Worm (Caenorhabditis elegans) whole organism, early embryonic: Measurements from ENCODE around the gene srbc-38.

ENCODE experiments used
- ama-1 ChIP-seq: fragments of 150-350 bp; optimal IDR thresholded peaks from 2 replicates; lab custom pipeline; 2014
- flt-1 ChIP-seq: fragments of 200-800 bp; sonication (Bioruptor generic); IDR thresholded peaks from 2 replicates; pipeline ENCODE4 v1.3.6; 2022; ENCODE audit warnings: missing genetic modification characterization, missing compliant biosample characterization
- hmg-4 ChIP-seq: fragments of 200-800 bp; sonication (Bioruptor generic); optimal IDR thresholded peaks from 2 replicates; lab custom pipeline; 2018; ENCODE audit warnings: mild to moderate bottlenecking, missing genetic modification characterization, missing compliant biosample characterization
- tra-4 ChIP-seq: sonication (generic microtip); optimal IDR thresholded peaks from 2 replicates; lab custom pipeline; 2017; ENCODE audit warnings: missing genetic modification characterization, missing compliant biosample characterization

ce11 chrV:752679-753333 lies 45.8 kb downstream of the srbc-38 start, which contains the start of the genes str-262 and srp-1:
- TF ChIP-seq hmg-4 (GFP tag; lab: Kevin White, UChicago) (no peak), tra-4 (tag; lab: Kevin White, UChicago) (no peak), ama-1 (lab: Kevin White, UChicago) (no peak), flt-1 (GFP tag; lab: Robert Waterston, UW) (no peak)
